Worm (Caenorhabditis elegans) whole organism, mixed stage, embryonic: ENCODE measurements around the gene F14D7.3.

ENCODE experiments used
- ces-1 ChIP-seq: fragments of 150-350 bp; optimal IDR thresholded peaks from 2 replicates; lab custom pipeline; 2014; ENCODE audit warnings: missing biosample characterization, missing genetic modification reagents, missing genetic modification characterization
- hlh-1 ChIP-seq: fragments of 150-350 bp; optimal IDR thresholded peaks from 2 replicates; lab custom pipeline; 2014; ENCODE audit warnings: missing biosample characterization, missing genetic modification reagents, missing genetic modification characterization
- nhr-237 ChIP-seq: fragments of 150-350 bp; optimal IDR thresholded peaks from 2 replicates; lab custom pipeline; 2014; ENCODE audit warnings: missing biosample characterization, missing genetic modification characterization
- unc-62 ChIP-seq: fragments of 150-350 bp; optimal IDR thresholded peaks from 2 replicates; lab custom pipeline; 2014; ENCODE audit warnings: missing biosample characterization, missing genetic modification reagents, missing genetic modification characterization

ce11 chrV:14319101-14319781, 22.6 kb downstream of the F14D7.3 start, which contains the start of gene F47B8.13:
- no peak for TF ChIP-seq hlh-1 (tag; lab: Kevin White, UChicago)
- no peak for TF ChIP-seq ces-1 (GFP tag; lab: Kevin White, UChicago)
- TF ChIP-seq unc-62 (GFP tag; lab: Kevin White, UChicago) = no peak
- TF ChIP-seq nhr-237 (tag; lab: Kevin White, UChicago) = no peak
